Fruit fly (Drosophila melanogaster) whole organism, embryonic: ENCODE measurements around the gene CG9855.

ENCODE experiments used
- B-H2 ChIP-seq: fragments of 200-800 bp; sonication (Bioruptor generic); optimal IDR thresholded peaks from 2 replicates; lab custom pipeline; 2018; ENCODE audit warnings: missing biosample characterization, mild to moderate bottlenecking, missing genetic modification characterization
- Bdp1 ChIP-seq: fragments of 200-800 bp; sonication (Bioruptor generic); optimal IDR thresholded peaks from 3 replicates; lab custom pipeline; 2016; ENCODE audit warnings: missing biosample characterization, missing genetic modification characterization
- Bteb2 ChIP-seq: fragments of 200-800 bp; sonication (Bioruptor generic); optimal IDR thresholded peaks from 2 replicates; lab custom pipeline; 2016; ENCODE audit warnings: missing biosample characterization, missing genetic modification characterization
- CG10462 ChIP-seq: fragments of 200-800 bp; sonication (Bioruptor generic); optimal IDR thresholded peaks from 2 replicates; lab custom pipeline; 2016; ENCODE audit warnings: missing biosample characterization, missing genetic modification characterization
- CG10565 ChIP-seq: fragments of 200-800 bp; sonication (Bioruptor generic); optimal IDR thresholded peaks from 3 replicates; lab custom pipeline; 2016; ENCODE audit warnings: missing biosample characterization, mild to moderate bottlenecking, missing genetic modification characterization
- CG11093 ChIP-seq: fragments of 200-800 bp; sonication (Bioruptor generic); IDR thresholded peaks from 3 replicates; pipeline ENCODE4 v1.3.6; 2022; ENCODE audit warnings: missing biosample characterization, missing genetic modification characterization
- CG11247 ChIP-seq: fragments of 200-800 bp; sonication (Bioruptor generic); IDR thresholded peaks from 2 replicates; pipeline ENCODE4 v1.3.6; 2022; ENCODE audit warnings: missing biosample characterization, missing genetic modification characterization
- CG13624 ChIP-seq: fragments of 200-800 bp; sonication (Bioruptor generic); optimal IDR thresholded peaks from 2 replicates; lab custom pipeline; 2016; ENCODE audit warnings: missing biosample characterization, missing genetic modification characterization
- CG15073 ChIP-seq: fragments of 200-800 bp; sonication (Bioruptor generic); optimal IDR thresholded peaks from 2 replicates; lab custom pipeline; 2016; ENCODE audit warnings: missing biosample characterization, missing genetic modification characterization
- CG15479 ChIP-seq: fragments of 200-800 bp; sonication (Bioruptor generic); optimal IDR thresholded peaks from 3 replicates; lab custom pipeline; 2019; ENCODE audit warnings: missing biosample characterization, mild to moderate bottlenecking, missing genetic modification characterization, moderate library complexity
- CG1602 ChIP-seq: fragments of 200-800 bp; sonication (Bioruptor generic); optimal IDR thresholded peaks from 3 replicates; lab custom pipeline; 2016; ENCODE audit warnings: missing biosample characterization, missing genetic modification characterization
- CG1647 ChIP-seq: fragments of 200-800 bp; sonication (Bioruptor generic); optimal IDR thresholded peaks from 3 replicates; lab custom pipeline; 2016; ENCODE audit warnings: missing biosample characterization, missing genetic modification characterization
- CG2120 ChIP-seq: fragments of 200-800 bp; sonication (Bioruptor generic); optimal IDR thresholded peaks from 3 replicates; lab custom pipeline; 2016; ENCODE audit warnings: missing biosample characterization, missing genetic modification characterization
- CG2889 ChIP-seq: fragments of 200-800 bp; sonication (Bioruptor generic); IDR thresholded peaks from 3 replicates; pipeline ENCODE4 v1.3.6; 2022; ENCODE audit warnings: missing biosample characterization, missing genetic modification characterization
- CG3065 ChIP-seq: fragments of 200-800 bp; sonication (Bioruptor generic); optimal IDR thresholded peaks from 2 replicates; lab custom pipeline; 2016; ENCODE audit warnings: missing biosample characterization, missing genetic modification characterization
- CG34376 ChIP-seq: fragments of 200-800 bp; sonication (Bioruptor generic); optimal IDR thresholded peaks from 2 replicates; lab custom pipeline; 2018; ENCODE audit warnings: missing biosample characterization, mild to moderate bottlenecking, missing genetic modification characterization
- CG3838 ChIP-seq: fragments of 200-800 bp; sonication (Bioruptor generic); optimal IDR thresholded peaks from 3 replicates; lab custom pipeline; 2016; ENCODE audit warnings: missing biosample characterization, missing genetic modification characterization
- CG4360 ChIP-seq: fragments of 200-800 bp; sonication (Bioruptor generic); IDR thresholded peaks from 2 replicates; pipeline ENCODE4 v1.3.6; 2022; ENCODE audit warnings: missing biosample characterization, missing genetic modification characterization
- CG4730 ChIP-seq: fragments of 200-800 bp; sonication (Bioruptor generic); IDR thresholded peaks from 2 replicates; pipeline ENCODE4 v1.3.6; 2022; ENCODE audit warnings: missing biosample characterization, missing genetic modification characterization
- CG6791 ChIP-seq: fragments of 200-800 bp; sonication (Bioruptor generic); IDR thresholded peaks from 3 replicates; pipeline ENCODE4 v1.3.6; 2022; ENCODE audit warnings: missing biosample characterization, missing genetic modification characterization; ENCODE audit not compliant: partially characterized antibody
- CG7963 ChIP-seq: fragments of 200-800 bp; sonication (Bioruptor generic); IDR thresholded peaks from 3 replicates; pipeline ENCODE4 v1.3.6; 2022; ENCODE audit warnings: missing biosample characterization, missing genetic modification characterization; ENCODE audit not compliant: partially characterized antibody
- CG8089 ChIP-seq: fragments of 200-800 bp; sonication (Bioruptor generic); optimal IDR thresholded peaks from 3 replicates; lab custom pipeline; 2016; ENCODE audit warnings: missing biosample characterization, missing genetic modification characterization
- CG8359 ChIP-seq: fragments of 200-800 bp; sonication (Bioruptor generic); optimal IDR thresholded peaks from 2 replicates; lab custom pipeline; 2017; ENCODE audit warnings: missing biosample characterization, mild to moderate bottlenecking, missing genetic modification characterization, borderline replicate concordance
- CG8478 ChIP-seq: fragments of >200 bp; optimal IDR thresholded peaks from 2 replicates; lab custom pipeline; 2018
- CoRest ChIP-seq: fragments of 200-800 bp; sonication (Bioruptor generic); optimal IDR thresholded peaks from 3 replicates; lab custom pipeline; 2018; ENCODE audit warnings: missing biosample characterization, mild to moderate bottlenecking, missing genetic modification characterization, moderate library complexity
- HLH3B ChIP-seq: fragments of 200-800 bp; sonication (Bioruptor generic); IDR thresholded peaks from 2 replicates; pipeline ENCODE4 v1.3.6; 2022; ENCODE audit warnings: missing biosample characterization, missing genetic modification characterization
- HLH54F ChIP-seq: fragments of 200-800 bp; sonication (Bioruptor generic); optimal IDR thresholded peaks from 3 replicates; lab custom pipeline; 2016; ENCODE audit warnings: missing biosample characterization, missing genetic modification characterization
- Hand ChIP-seq: fragments of 200-800 bp; sonication (Bioruptor generic); optimal IDR thresholded peaks from 2 replicates; lab custom pipeline; 2017; ENCODE audit warnings: mild to moderate bottlenecking, missing biosample characterization, missing genetic modification reagents, missing genetic modification characterization
- Lhr ChIP-seq: fragments of 200-800 bp; sonication (Bioruptor generic); optimal IDR thresholded peaks from 3 replicates; lab custom pipeline; 2017; ENCODE audit warnings: mild to moderate bottlenecking, missing biosample characterization, missing genetic modification reagents, missing genetic modification characterization
- MBD-R2 ChIP-seq: fragments of 200-800 bp; sonication (Bioruptor generic); IDR thresholded peaks from 2 replicates; pipeline ENCODE4 v1.3.6; 2022; ENCODE audit warnings: missing biosample characterization, missing genetic modification characterization
- Mad ChIP-seq: fragments of 200-800 bp; sonication (Bioruptor generic); optimal IDR thresholded peaks from 2 replicates; lab custom pipeline; 2016; ENCODE audit warnings: missing biosample characterization, missing genetic modification characterization
- NfI ChIP-seq: fragments of 200-800 bp; sonication (Bioruptor generic); optimal IDR thresholded peaks from 3 replicates; lab custom pipeline; 2018; ENCODE audit warnings: missing biosample characterization, mild to moderate bottlenecking, missing genetic modification characterization, moderate library complexity
- Scr ChIP-seq: fragments of 200-800 bp; sonication (Bioruptor generic); IDR thresholded peaks from 2 replicates; pipeline ENCODE4 v1.3.6; 2022; ENCODE audit warnings: missing biosample characterization, missing genetic modification characterization; ENCODE audit not compliant: partially characterized antibody
- Sry-β ChIP-seq: fragments of 200-800 bp; sonication (Bioruptor generic); optimal IDR thresholded peaks from 2 replicates; lab custom pipeline; 2018; ENCODE audit warnings: missing biosample characterization, mild to moderate bottlenecking, missing genetic modification characterization, moderate library complexity
- YL-1 ChIP-seq: fragments of 200-800 bp; sonication (Bioruptor generic); optimal IDR thresholded peaks from 3 replicates; lab custom pipeline; 2017; ENCODE audit warnings: missing biosample characterization, mild to moderate bottlenecking, missing genetic modification characterization
- ab ChIP-seq: fragments of 200-800 bp; sonication (Bioruptor generic); optimal IDR thresholded peaks from 2 replicates; lab custom pipeline; 2016; ENCODE audit warnings: missing biosample characterization, missing genetic modification characterization
- az2 ChIP-seq: fragments of 200-800 bp; sonication (Bioruptor generic); optimal IDR thresholded peaks from 3 replicates; lab custom pipeline; 2016; ENCODE audit warnings: missing biosample characterization, missing genetic modification characterization
- gro ChIP-seq: fragments of 200-800 bp; sonication (Bioruptor generic); optimal IDR thresholded peaks from 2 replicates; lab custom pipeline; 2016; ENCODE audit warnings: missing biosample characterization, missing genetic modification characterization
- her ChIP-seq: fragments of 200-800 bp; sonication (Bioruptor generic); optimal IDR thresholded peaks from 2 replicates; lab custom pipeline; 2016; ENCODE audit warnings: missing biosample characterization, missing genetic modification characterization
- insv ChIP-seq, 2 experiments: fragments of 200-800 bp; sonication (Bioruptor generic); optimal IDR thresholded peaks; 3 replicates each; lab custom pipeline; 2016 to 2018; ENCODE audit warnings: missing biosample characterization in 2 of 2, missing genetic modification characterization in 2 of 2
- nmo ChIP-seq: fragments of 200-800 bp; sonication (Bioruptor generic); optimal IDR thresholded peaks from 2 replicates; lab custom pipeline; 2018; ENCODE audit warnings: missing biosample characterization, mild to moderate bottlenecking, missing genetic modification characterization, moderate library complexity
- otp ChIP-seq: fragments of 200-800 bp; sonication (Bioruptor generic); IDR thresholded peaks from 3 replicates; pipeline ENCODE4, ENCODE4 v1.3.6; 2022; ENCODE audit warnings: missing biosample characterization, missing genetic modification characterization
- pan ChIP-seq, 4 experiments: fragments of >200 bp in 3 of 4; fragments of 200-800 bp in 1 of 4; sonication (Bioruptor generic) in 1 of 4; optimal IDR thresholded peaks in 3 of 4; IDR thresholded peaks in 1 of 4; 2 replicates each; pipeline versions ENCODE4 v1.3.6 to Lab custom; 2017 to 2022; ENCODE audit warnings: missing biosample characterization in 2 of 4, missing genetic modification characterization in 2 of 4, mixed read lengths in 1 of 4
- pb ChIP-seq: fragments of 200-800 bp; sonication (Bioruptor generic); optimal IDR thresholded peaks from 3 replicates; lab custom pipeline; 2016; ENCODE audit warnings: missing biosample characterization, missing genetic modification characterization
- pum ChIP-seq: fragments of 200-800 bp; sonication (Bioruptor generic); optimal IDR thresholded peaks from 2 replicates; lab custom pipeline; 2016; ENCODE audit warnings: missing biosample characterization, missing genetic modification characterization
- slbo ChIP-seq: fragments of 200-800 bp; sonication (Bioruptor generic); IDR thresholded peaks from 2 replicates; pipeline ENCODE4 v1.3.6; 2022; ENCODE audit warnings: missing biosample characterization, missing genetic modification characterization
- slou ChIP-seq: fragments of 200-800 bp; sonication (Bioruptor generic); optimal IDR thresholded peaks from 3 replicates; lab custom pipeline; 2016; ENCODE audit warnings: missing biosample characterization, missing genetic modification characterization
- tll ChIP-seq, 2 experiments: fragments of 200-800 bp in 1 of 2; fragments of >200 bp in 1 of 2; sonication (Bioruptor generic) in 1 of 2; optimal IDR thresholded peaks; 2 replicates each; lab custom pipeline; 2017 to 2019; ENCODE audit warnings: missing biosample characterization in 2 of 2, missing genetic modification characterization in 2 of 2, mild to moderate bottlenecking in 1 of 2, moderate library complexity in 1 of 2
- trem ChIP-seq: fragments of 200-800 bp; optimal IDR thresholded peaks from 3 replicates; lab custom pipeline; 2019; ENCODE audit warnings: missing biosample characterization, mild to moderate bottlenecking, missing genetic modification characterization, moderate library complexity

The CG9855 gene

dm6 chr3R:4381079-4381919 is 16.4 kb downstream of the CG9855 start, which contains the start of gene Cont (continued):
- TF ChIP-seq CG2889 (GFP tag; lab: Robert Waterston, UW) (no peak), HLH54F (GFP tag; lab: Kevin White, UChicago) (no peak), pum (no peak), CG8089 (GFP tag; lab: Kevin White, UChicago) (no peak), Bteb2 (GFP tag; lab: Kevin White, UChicago) (no peak), pb (GFP tag; lab: Kevin White, UChicago) (no peak), CG13624 (GFP tag; lab: Kevin White, UChicago) (peak; percentile 59), CG4360 (GFP tag; lab: Robert Waterston, UW) (no peak), CG8359 (GFP tag; lab: Kevin White, UChicago) (no peak), CG10565 (GFP tag; lab: Kevin White, UChicago) (no peak), CG34376 (GFP tag; lab: Kevin White, UChicago) (no peak), ab (GFP tag; lab: Kevin White, UChicago) (no peak), B-H2 (GFP tag; lab: Kevin White, UChicago) (peak; percentile 22), Mad (GFP tag; lab: Kevin White, UChicago) (peak; percentile 6), slou (GFP tag; lab: Kevin White, UChicago) (no peak), her (no peak), CG3065 (GFP tag; lab: Kevin White, UChicago) (peak; percentile 20), gro (peak; percentile 62), pan (optimal IDR thresholded peaks at IDR 0.05; lab: Kevin White, UChicago) (no peak), pan (GFP tag; optimal IDR thresholded peaks at IDR 0.05 in 1 of 2, IDR thresholded peaks at IDR 0.05 in 1 of 2) (peak in 1 of 2 experiments; percentile 7), CG11247 (GFP tag; lab: Robert Waterston, UW) (no peak), YL-1 (GFP tag; lab: Kevin White, UChicago) (peak; percentile 79), MBD-R2 (GFP tag; lab: Robert Waterston, UW) (peak; percentile 53; the same call in 1 of the 2 replicates), CG15479 (GFP tag; lab: Kevin White, UChicago) (peak; percentile 12), CG6791 (GFP tag; lab: Robert Waterston, UW) (peak; percentile 97), Hand (GFP tag; lab: Kevin White, UChicago) (no peak), Scr (GFP tag; lab: Robert Waterston, UW) (peak; percentile 91), az2 (GFP tag; lab: Kevin White, UChicago) (no peak), CoRest (tag; lab: Kevin White, UChicago) (peak; percentile 2), Lhr (GFP tag; lab: Kevin White, UChicago) (peak; percentile 39), insv (GFP tag; optimal IDR thresholded peaks at IDR 0.05; lab: Kevin White, UChicago) (no peak), CG3838 (GFP tag; lab: Kevin White, UChicago) (no peak), slbo (GFP tag; lab: Robert Waterston, UW) (no peak), CG4730 (0 out of 2 replicates have a peak, but pooled peaks have one; percentile 8), trem (tag; lab: Kevin White, UChicago) (peak; percentile 60), CG7963 (GFP tag; lab: Robert Waterston, UW) (peak; percentile 94), CG8478 (no peak), CG15073 (GFP tag; lab: Kevin White, UChicago) (no peak), Bdp1 (GFP tag; lab: Kevin White, UChicago) (no peak), NfI (GFP tag; lab: Kevin White, UChicago) (no peak), CG11093 (no peak), otp (GFP tag; lab: Robert Waterston, UW) (no peak), CG10462 (GFP tag; lab: Kevin White, UChicago) (no peak), CG2120 (GFP tag; lab: Kevin White, UChicago) (peak; percentile 25), Sry-β (no peak), CG1602 (GFP tag; lab: Kevin White, UChicago) (no peak), HLH3B (GFP tag; lab: Robert Waterston, UW) (no peak), tll (GFP tag; optimal IDR thresholded peaks at IDR 0.05; lab: Kevin White, UChicago) (no peak), nmo (GFP tag; lab: Kevin White, UChicago) (peak; percentile 30), CG1647 (GFP tag; lab: Kevin White, UChicago) (no peak)
